Fruit fly (Drosophila melanogaster): ENCODE results near the gene CG11417.

CG11417 gene

DNA sequence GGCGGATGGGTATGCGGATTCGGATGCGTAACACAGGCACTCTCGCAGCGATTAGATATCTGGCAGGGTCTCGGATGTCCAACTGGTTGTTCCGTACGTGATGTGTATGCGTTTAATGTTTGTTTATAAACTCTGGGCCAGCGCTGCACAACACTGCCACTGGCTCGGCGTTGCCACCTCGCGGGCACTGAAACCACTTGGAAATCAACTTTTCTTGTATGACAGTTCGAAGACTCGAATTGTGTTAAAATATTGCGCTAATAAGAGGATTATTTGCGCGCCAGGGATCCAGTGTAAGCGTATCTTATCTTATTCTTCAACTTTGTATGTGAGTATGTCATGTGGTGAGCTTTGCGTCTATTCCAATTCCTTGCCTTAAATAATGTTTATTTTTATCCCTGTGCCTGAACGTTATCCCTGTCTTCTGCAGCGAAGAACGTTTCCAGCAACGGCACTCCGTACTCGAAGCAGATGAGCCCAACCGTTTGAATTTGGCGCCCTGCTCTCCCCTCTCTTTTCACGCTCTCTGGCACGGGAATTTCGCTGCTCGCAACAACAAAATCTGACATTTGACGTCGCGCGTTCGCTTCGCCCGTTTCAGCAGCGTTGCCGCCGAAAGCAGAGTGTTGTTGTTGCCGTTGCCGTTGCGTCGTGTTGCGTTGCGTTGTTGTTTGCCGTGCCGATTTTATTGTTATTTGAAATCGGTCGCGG, 26.7 kb downstream of the CG11417 start, which contains the start of the genes CG3719 and CG32813 (continued):
- TF ChIP-seq CG10543 (GFP tag; optimal IDR thresholded peaks at IDR 0.05): peak; percentile 60
- TF ChIP-seq cg (GFP tag; optimal IDR thresholded peaks at IDR 0.05): no peak
- no peak for TF ChIP-seq CG18619 (GFP tag; optimal IDR thresholded peaks at IDR 0.05)
- peak; percentile 35 for TF ChIP-seq CG3995 (GFP tag; optimal IDR thresholded peaks at IDR 0.05)
- TF ChIP-seq Hr3 (GFP tag; optimal IDR thresholded peaks at IDR 0.05): peak; percentile 19
- TF ChIP-seq Bgb (GFP tag; IDR thresholded peaks at IDR 0.05; ENCODE audit: partially characterized antibody): peak; percentile 31; the same call in 1 of the 2 replicates
- TF ChIP-seq CG3163 (GFP tag; optimal IDR thresholded peaks at IDR 0.05): no peak
- 0 out of 2 replicates have a peak, but pooled peaks have one; percentile 8 for TF ChIP-seq E2f1 (GFP tag; IDR thresholded peaks at IDR 0.05)
- TF ChIP-seq CG1602 (GFP tag; optimal IDR thresholded peaks at IDR 0.05): no peak
- peak; percentile 52 for TF ChIP-seq Side (GFP tag; optimal IDR thresholded peaks at IDR 0.05)
- peak; percentile 87 for TF ChIP-seq E2f2 (GFP tag; IDR thresholded peaks at IDR 0.05)
- TF ChIP-seq sens (GFP tag): peak; percentile 89
- TF ChIP-seq kay (GFP tag; optimal IDR thresholded peaks at IDR 0.05): peak; percentile 29
- peak; percentile 57; the same call in 1 of the 2 replicates for TF ChIP-seq sob (GFP tag; IDR thresholded peaks at IDR 0.05)
- peak; percentile 58 for TF ChIP-seq tin (GFP tag; optimal IDR thresholded peaks at IDR 0.05)
- TF ChIP-seq CG3847 (GFP tag; IDR thresholded peaks at IDR 0.05): peak; percentile 53
- TF ChIP-seq sug (tag; optimal IDR thresholded peaks at IDR 0.05): peak; percentile 25
- peak; percentile 64 for TF ChIP-seq Myb (GFP tag; optimal IDR thresholded peaks at IDR 0.05)
- TF ChIP-seq fd96Cb (tag; optimal IDR thresholded peaks at IDR 0.05): peak; percentile 0
- 0 out of 2 replicates have a peak, but pooled peaks have one; percentile 7 for TF ChIP-seq tna (GFP tag; IDR thresholded peaks at IDR 0.05; ENCODE audit: partially characterized antibody)
- TF ChIP-seq grau (tag; optimal IDR thresholded peaks at IDR 0.05): peak; percentile 18
- 0 out of 2 replicates have a peak, but pooled peaks have one; percentile 5 for TF ChIP-seq Atf6 (GFP tag; IDR thresholded peaks at IDR 0.05)
- peak; percentile 46; the same call in 1 of the 2 replicates for TF ChIP-seq CG32532 (GFP tag; IDR thresholded peaks at IDR 0.05)
- peak; percentile 8 for TF ChIP-seq CG16863 (GFP tag; optimal IDR thresholded peaks at IDR 0.05)
- TF ChIP-seq BEAF-32 (GFP tag; optimal IDR thresholded peaks at IDR 0.05): peak; percentile 36
- no peak for TF ChIP-seq CG14050 (GFP tag; IDR thresholded peaks at IDR 0.05)
- TF ChIP-seq Oli (tag; optimal IDR thresholded peaks at IDR 0.05): peak; percentile 1
- TF ChIP-seq CG2116 (GFP tag; optimal IDR thresholded peaks at IDR 0.05): peak; percentile 64
- TF ChIP-seq CG7556 (GFP tag; optimal IDR thresholded peaks at IDR 0.05): peak; percentile 30
- TF ChIP-seq abd-A (tag; optimal IDR thresholded peaks at IDR 0.05): no peak
- peak; percentile 49 for TF ChIP-seq Ets97D (GFP tag; optimal IDR thresholded peaks at IDR 0.05)
- TF ChIP-seq caup (GFP tag; optimal IDR thresholded peaks at IDR 0.05; ENCODE audit: severe bottlenecking): peak; percentile 42
- peak; percentile 95 for TF ChIP-seq CG9437 (GFP tag; optimal IDR thresholded peaks at IDR 0.05)
- TF ChIP-seq sisA (GFP tag; IDR thresholded peaks at IDR 0.05): 0 out of 2 replicates have a peak, but pooled peaks have one; percentile 14
- peak; percentile 89 for TF ChIP-seq CG5180 (GFP tag; optimal IDR thresholded peaks at IDR 0.05)
- TF ChIP-seq CG11696 (GFP tag; IDR thresholded peaks at IDR 0.05): no peak
- peak; percentile 4 for TF ChIP-seq CG15696 (tag; optimal IDR thresholded peaks at IDR 0.05)
- TF ChIP-seq CG3281 (GFP tag; optimal IDR thresholded peaks at IDR 0.05): peak; percentile 16
- TF ChIP-seq zen (tag; optimal IDR thresholded peaks at IDR 0.05): no peak
- peak; percentile 15 to 19 for TF ChIP-seq Pdp1 (GFP tag; optimal IDR thresholded peaks at IDR 0.05)
- peak; percentile 2 for TF ChIP-seq CG4328 (GFP tag; optimal IDR thresholded peaks at IDR 0.05)
- no peak for TF ChIP-seq Asciz (GFP tag; optimal IDR thresholded peaks at IDR 0.05)
- TF ChIP-seq chn (GFP tag; optimal IDR thresholded peaks at IDR 0.05): peak; percentile 15
- no peak for TF ChIP-seq NK7.1 (GFP tag; optimal IDR thresholded peaks at IDR 0.05)
- TF ChIP-seq YL-1 (GFP tag; optimal IDR thresholded peaks at IDR 0.05): peak; percentile 32
- peak; percentile 60 for TF ChIP-seq Rfx (GFP tag; IDR thresholded peaks at IDR 0.05)
- peak; percentile 26 for TF ChIP-seq CG5245 (GFP tag; optimal IDR thresholded peaks at IDR 0.05)
- TF ChIP-seq slbo (GFP tag; IDR thresholded peaks at IDR 0.05): peak; percentile 65
- peak; percentile 2 for TF ChIP-seq BtbVII (GFP tag; optimal IDR thresholded peaks at IDR 0.05)
